Worm (Caenorhabditis elegans) whole organism, mixed stage, embryonic: ENCODE results near the gene pitr-6.

Experiments used
- unc-39 ChIP-seq: fragments of 150-350 bp; optimal IDR thresholded peaks from 2 replicates; lab custom pipeline; 2014; ENCODE audit warnings: missing biosample characterization, missing genetic modification characterization
- unc-62 ChIP-seq: fragments of 150-350 bp; optimal IDR thresholded peaks from 2 replicates; lab custom pipeline; 2014; ENCODE audit warnings: missing biosample characterization, missing genetic modification reagents, missing genetic modification characterization

ce11 chrII:12473406-12473805, 28.3 kb downstream of the pitr-6 start, which contains the start of gene srg-17:
- no peak for TF ChIP-seq unc-39
- no peak for TF ChIP-seq unc-62 (GFP tag; lab: Kevin White, UChicago)
